Worm (Caenorhabditis elegans) whole organism, early embryonic: ENCODE measurements around the gene irld-20.

Source experiments
- F13C5.2 ChIP-seq: sonication (generic microtip); optimal IDR thresholded peaks from 2 replicates; lab custom pipeline; 2017; ENCODE audit warnings: mild to moderate bottlenecking, missing genetic modification characterization, inconsistent platforms, missing compliant biosample characterization
- aly-1 ChIP-seq: sonication (generic microtip); optimal IDR thresholded peaks from 2 replicates; lab custom pipeline; 2016; ENCODE audit warnings: missing genetic modification characterization, missing compliant biosample characterization
- ama-1 ChIP-seq: fragments of 150-350 bp; optimal IDR thresholded peaks from 2 replicates; lab custom pipeline; 2014
- ceh-13 ChIP-seq: fragments of 200-800 bp; sonication (Bioruptor generic); optimal IDR thresholded peaks from 2 replicates; lab custom pipeline; 2018; ENCODE audit warnings: mild to moderate bottlenecking, missing genetic modification characterization, missing compliant biosample characterization
- ceh-36 ChIP-seq: sonication (generic microtip); optimal IDR thresholded peaks from 2 replicates; lab custom pipeline; 2016; ENCODE audit warnings: missing genetic modification characterization, inconsistent platforms, missing compliant biosample characterization
- flt-1 ChIP-seq: fragments of 200-800 bp; sonication (Bioruptor generic); IDR thresholded peaks from 2 replicates; pipeline ENCODE4 v1.3.6; 2022; ENCODE audit warnings: missing genetic modification characterization, missing compliant biosample characterization
- hmbx-1 ChIP-seq: sonication (generic microtip); optimal IDR thresholded peaks from 2 replicates; lab custom pipeline; 2016; ENCODE audit warnings: mild to moderate bottlenecking, missing genetic modification characterization, missing compliant biosample characterization
- hnd-1 ChIP-seq: sonication (generic microtip); optimal IDR thresholded peaks from 2 replicates; lab custom pipeline; 2016; ENCODE audit warnings: missing genetic modification characterization, missing compliant biosample characterization
- scrt-1 ChIP-seq: fragments of 200-800 bp; sonication (Bioruptor generic); IDR thresholded peaks from 2 replicates; pipeline ENCODE4 v1.3.6; 2022; ENCODE audit warnings: missing genetic modification characterization, missing compliant biosample characterization
- sea-1 ChIP-seq: fragments of 200-800 bp; sonication (Bioruptor generic); conservative IDR thresholded peaks from 2 replicates; pipeline ENCODE4 v1.3.6; 2022; ENCODE audit warnings: missing genetic modification characterization, missing compliant biosample characterization
- tbx-37 ChIP-seq: fragments of 200-800 bp; sonication (Bioruptor generic); conservative IDR thresholded peaks from 2 replicates; pipeline ENCODE4 v1.3.6; 2022; ENCODE audit warnings: missing genetic modification reagents, missing genetic modification characterization, missing compliant biosample characterization
- tra-4 ChIP-seq: sonication (generic microtip); optimal IDR thresholded peaks from 2 replicates; lab custom pipeline; 2017; ENCODE audit warnings: missing genetic modification characterization, missing compliant biosample characterization

DNA sequence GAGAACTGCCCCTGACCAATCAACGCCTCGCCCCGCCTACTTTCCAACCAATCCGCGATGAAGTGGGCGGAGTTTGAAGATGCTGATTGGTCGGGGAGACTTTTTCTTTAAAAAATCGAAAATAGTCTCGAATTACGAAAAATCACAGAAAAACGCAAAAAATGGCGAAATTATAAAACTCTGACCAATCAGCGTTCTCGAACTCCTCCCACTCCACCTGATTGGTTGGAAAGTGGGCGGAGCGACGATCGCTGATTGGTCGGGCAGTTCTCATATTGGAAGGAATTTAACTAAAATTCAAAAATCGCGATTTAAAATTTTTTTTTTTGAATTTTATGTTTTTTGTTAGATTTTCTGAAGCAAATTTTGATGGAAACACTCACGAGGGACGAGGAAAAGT, 47.7 kb upstream of the irld-20 start:
- TF ChIP-seq flt-1 (GFP tag; lab: Robert Waterston, UW): no peak
- TF ChIP-seq ama-1 (lab: Kevin White, UChicago): no peak
- TF ChIP-seq hnd-1: no peak
- TF ChIP-seq aly-1: no peak
- TF ChIP-seq sea-1: no peak
- no peak for TF ChIP-seq tbx-37 (GFP tag; lab: Robert Waterston, UW)
- TF ChIP-seq hmbx-1 (tag; lab: Kevin White, UChicago): no peak
- no peak for TF ChIP-seq ceh-36 (tag; lab: Kevin White, UChicago)
- no peak for TF ChIP-seq ceh-13 (GFP tag; lab: Kevin White, UChicago)
- no peak for TF ChIP-seq F13C5.2 (tag; lab: Kevin White, UChicago)
- TF ChIP-seq tra-4 (tag; lab: Kevin White, UChicago): no peak
- no peak for TF ChIP-seq scrt-1 (GFP tag; lab: Robert Waterston, UW)
